Fruit fly (Drosophila melanogaster): ENCODE measurements around the gene Cp190.

The Cp190 gene

DNA sequence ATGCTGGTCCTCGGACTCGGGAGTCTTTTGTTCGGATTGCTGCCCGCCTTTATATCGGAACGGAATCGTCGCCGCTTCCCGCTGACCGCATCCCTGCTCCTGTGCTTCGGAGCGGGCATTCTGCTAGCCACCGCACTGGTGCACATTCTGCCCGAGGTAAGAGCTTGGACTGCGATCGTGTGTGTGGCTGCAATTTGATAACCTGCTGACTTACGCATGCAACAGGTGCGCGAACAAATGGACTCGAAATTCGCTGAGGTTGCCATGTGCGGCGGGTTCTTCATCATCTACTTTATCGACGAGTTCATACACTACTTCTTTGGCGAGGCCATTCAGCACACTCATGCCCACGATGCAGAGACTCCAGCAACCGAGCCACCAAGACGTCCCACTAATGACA is 6.2 kb downstream of the Cp190 start:
- no peak for TF ChIP-seq Hr39 (GFP tag; optimal IDR thresholded peaks at IDR 0.05)
- TF ChIP-seq CG6163 (GFP tag; IDR thresholded peaks at IDR 0.05): no peak
- TF ChIP-seq Eip75B (GFP tag; optimal IDR thresholded peaks at IDR 0.05): no peak
- no peak for TF ChIP-seq Eip93F (GFP tag; optimal IDR thresholded peaks at IDR 0.05)
- TF ChIP-seq CG6276 (GFP tag; optimal IDR thresholded peaks at IDR 0.05): no peak

DNA sequence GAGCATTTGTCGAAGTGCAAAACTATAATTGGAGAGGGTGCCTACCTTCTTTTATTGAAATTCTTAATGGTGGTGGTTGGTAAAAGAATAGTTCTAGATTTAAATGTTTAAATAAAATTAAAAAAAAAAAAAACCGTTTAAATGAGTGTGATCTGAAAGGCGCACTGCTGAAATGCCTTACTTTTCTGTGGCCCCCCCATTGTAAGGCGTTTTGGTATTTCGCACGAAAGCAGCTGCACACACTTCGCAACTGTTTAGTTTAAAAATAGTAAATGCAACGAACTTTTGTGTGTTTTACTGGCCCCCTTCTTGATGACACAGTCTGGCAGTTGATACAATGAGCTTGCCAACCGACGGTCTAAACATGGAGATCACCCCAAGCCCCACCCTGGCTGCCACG is 6.6 kb downstream of the Cp190 start, which contains the start of the genes CG14864 and Zip88E:
Gene CG14864, minus strand, starts transcription at position 113 of the 400 bp plus-strand sequence.
Gene Zip88E, plus strand, starts transcription at position 237 of the 400 bp plus-strand sequence.
- no peak for TF ChIP-seq Eip75B (GFP tag; optimal IDR thresholded peaks at IDR 0.05)
- no peak for TF ChIP-seq acj6 (GFP tag; optimal IDR thresholded peaks at IDR 0.05)
- no peak for TF ChIP-seq CG15336 (GFP tag; IDR thresholded peaks at IDR 0.05)
- TF ChIP-seq fd85E (GFP tag; optimal IDR thresholded peaks at IDR 0.05): no peak
- no peak for TF ChIP-seq vri (GFP tag; optimal IDR thresholded peaks at IDR 0.05)
- no peak for TF ChIP-seq cyc (GFP tag; optimal IDR thresholded peaks at IDR 0.05)
- TF ChIP-seq ss (GFP tag; optimal IDR thresholded peaks at IDR 0.05): no peak
- TF ChIP-seq CG11294 (GFP tag; IDR thresholded peaks at IDR 0.05): no peak
- no peak for TF ChIP-seq lz (GFP tag; optimal IDR thresholded peaks at IDR 0.05)
- TF ChIP-seq Sox102F (GFP tag; optimal IDR thresholded peaks at IDR 0.05): no peak

DNA sequence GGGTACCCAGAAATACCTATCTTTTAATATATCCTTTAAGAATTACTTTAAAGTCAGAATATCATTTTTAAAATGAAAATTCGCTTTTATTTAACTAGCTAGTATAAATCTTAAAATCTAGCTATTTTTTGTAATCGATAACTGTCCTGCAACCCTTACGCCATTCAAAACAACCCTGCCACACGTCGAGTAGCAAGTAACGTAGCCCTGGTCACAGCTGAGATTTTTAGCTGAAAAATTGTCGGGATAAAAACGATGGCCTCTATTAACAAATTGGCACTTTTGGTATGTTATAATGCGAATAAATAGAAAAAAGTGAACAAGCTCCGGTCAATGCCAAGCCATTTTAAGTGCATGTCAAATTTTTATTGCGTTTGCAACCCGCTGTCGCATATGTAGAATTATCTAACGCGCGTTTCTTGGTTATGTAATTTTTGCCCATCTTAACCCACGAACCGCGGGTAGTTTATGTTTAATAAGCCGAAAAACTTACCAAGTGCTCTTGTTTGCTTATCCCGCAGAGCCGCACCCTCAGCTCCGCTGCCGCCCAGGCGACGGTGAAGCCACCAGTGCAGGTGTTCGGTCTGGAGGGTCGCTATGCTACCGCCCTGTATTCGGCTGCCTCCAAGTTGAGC is 9.5 kb downstream of the Cp190 start, which contains the start of gene ATPsynO:
Gene ATPsynO, plus strand, starts transcription at position 186 of the 635 bp plus-strand sequence.
- TF ChIP-seq CG7368 (GFP tag; optimal IDR thresholded peaks at IDR 0.05) (no peak), spab (GFP tag; optimal IDR thresholded peaks at IDR 0.05) (no peak), vri (GFP tag; optimal IDR thresholded peaks at IDR 0.05) (peak; percentile 93), Ets21C (GFP tag; optimal IDR thresholded peaks at IDR 0.05) (no peak), esn (GFP tag; optimal IDR thresholded peaks at IDR 0.05) (peak; percentile 16), salr (GFP tag; optimal IDR thresholded peaks at IDR 0.05) (no peak), CG15336 (GFP tag; IDR thresholded peaks at IDR 0.05) (no peak), CG3032 (tag; optimal IDR thresholded peaks at IDR 0.05) (peak; percentile 35)

DNA sequence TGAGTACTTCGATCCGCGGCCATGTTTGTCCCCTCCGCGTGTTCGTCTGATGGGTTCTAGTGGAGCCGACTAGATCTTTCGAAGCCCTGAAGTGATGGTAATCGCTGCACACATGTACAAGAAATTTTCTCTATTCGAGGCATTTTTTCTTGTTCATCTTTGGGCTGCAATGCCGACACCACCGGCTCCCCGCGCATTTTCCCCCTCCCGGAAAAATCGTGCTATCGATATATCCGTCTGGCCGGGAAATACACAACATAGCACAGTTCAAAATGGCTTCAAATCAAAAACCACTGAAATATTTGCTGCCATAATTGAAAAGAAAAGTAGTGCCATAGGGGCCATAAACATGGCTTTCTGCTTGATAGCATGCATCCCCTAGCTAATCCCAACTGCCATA is 11.1 kb downstream of the Cp190 start:
- TF ChIP-seq vri (GFP tag; optimal IDR thresholded peaks at IDR 0.05): no peak
- no peak for TF ChIP-seq acj6 (GFP tag; optimal IDR thresholded peaks at IDR 0.05)
- TF ChIP-seq CG15336 (GFP tag; IDR thresholded peaks at IDR 0.05): no peak
- no peak for TF ChIP-seq Ets96B (tag; optimal IDR thresholded peaks at IDR 0.05)

DNA sequence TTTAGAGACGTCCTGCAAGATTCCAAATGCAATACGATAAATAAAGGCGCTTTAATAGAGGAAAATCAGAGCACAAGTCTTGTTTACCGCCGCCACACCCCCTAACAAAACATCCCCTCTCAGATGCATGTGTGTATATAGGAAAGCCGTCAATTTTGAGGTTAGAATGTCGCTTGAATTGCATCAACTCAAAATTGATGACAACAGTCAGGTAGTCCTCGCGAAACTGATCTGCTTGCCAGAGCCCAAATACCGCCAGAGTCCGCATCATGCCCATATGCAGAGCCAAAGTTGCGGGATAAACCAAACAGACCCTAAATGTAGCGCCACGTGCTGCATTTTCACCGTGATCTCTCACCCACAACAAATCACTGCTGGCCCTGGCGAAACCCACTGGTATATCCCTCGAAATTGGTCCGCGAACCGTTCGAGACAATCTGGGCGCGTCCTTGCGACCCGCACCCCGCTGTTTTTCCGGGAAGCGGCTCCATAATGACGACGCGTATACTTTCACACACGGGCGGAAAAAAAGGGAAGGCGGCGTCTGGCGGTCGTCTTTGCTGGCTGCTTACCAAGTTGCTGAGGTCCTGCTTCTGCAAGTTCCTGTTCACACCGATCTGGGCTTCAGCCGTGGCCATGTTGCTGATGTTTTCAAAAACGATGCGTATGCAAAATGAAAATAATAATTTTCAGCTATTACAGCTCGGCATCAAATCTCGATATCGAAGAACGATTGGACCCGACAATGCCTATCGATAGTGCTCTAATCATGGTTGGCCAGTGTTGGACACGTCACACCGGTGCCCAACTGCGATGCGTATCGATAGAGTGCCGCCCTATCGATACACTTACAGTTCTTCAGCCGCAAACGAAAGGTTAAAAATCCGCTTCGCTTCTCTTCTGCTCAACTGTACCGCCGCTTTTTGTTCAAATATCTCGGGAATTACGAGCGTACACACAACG is 12.1 kb downstream of the Cp190 start, which contains the start of the genes eIF2gamma and Set:
Gene eIF2gamma, minus strand, starts transcription at position 749 of the 963 bp plus-strand sequence.
Gene Set, plus strand, starts transcription at position 843 of the 963 bp plus-strand sequence.
- TF ChIP-seq cyc (GFP tag; optimal IDR thresholded peaks at IDR 0.05) (peak; percentile 28), CG3032 (tag; optimal IDR thresholded peaks at IDR 0.05) (no peak), ss (GFP tag; optimal IDR thresholded peaks at IDR 0.05) (no peak), CG8632 (GFP tag; optimal IDR thresholded peaks at IDR 0.05) (no peak), Gug (GFP tag; IDR thresholded peaks at IDR 0.05) (no peak), Lpt (GFP tag; optimal IDR thresholded peaks at IDR 0.05) (no peak), Met (GFP tag; optimal IDR thresholded peaks at IDR 0.05) (no peak), CG9139 (GFP tag; optimal IDR thresholded peaks at IDR 0.05) (no peak), CG11902 (GFP tag; optimal IDR thresholded peaks at IDR 0.05) (no peak), CG8319 (GFP tag; optimal IDR thresholded peaks at IDR 0.05) (no peak), CG31627 (GFP tag; optimal IDR thresholded peaks at IDR 0.05) (peak; percentile 30), dsx (GFP tag; optimal IDR thresholded peaks at IDR 0.05; ENCODE audit: poor library complexity, severe bottlenecking) (no peak), CG1621 (tag; optimal IDR thresholded peaks at IDR 0.05) (peak; percentile 38)

Data from whole organism, prepupa.